Worm (Caenorhabditis elegans) whole organism, L1 larva: ENCODE data around the gene npax-1.

Source experiments
- alr-1 ChIP-seq: fragments of 200-800 bp; sonication (Bioruptor generic); optimal IDR thresholded peaks from 2 replicates; lab custom pipeline; 2018; ENCODE audit warnings: borderline replicate concordance, mild to moderate bottlenecking, missing genetic modification characterization, missing compliant biosample characterization
- fos-1 ChIP-seq: fragments of 150-350 bp; optimal IDR thresholded peaks from 2 replicates; lab custom pipeline; 2014; ENCODE audit warnings: missing biosample characterization, missing genetic modification characterization
- lin-35 ChIP-seq, 2 experiments: fragments of 150-350 bp; optimal IDR thresholded peaks; 2 replicates each; lab custom pipeline; 2014; ENCODE audit warnings: missing biosample characterization in 2 of 2, missing genetic modification characterization in 2 of 2, missing genetic modification reagents in 2 of 2
- lsy-2 ChIP-seq, 2 experiments: fragments of 150-350 bp; optimal IDR thresholded peaks; 2 replicates each; lab custom pipeline; 2014; ENCODE audit warnings: missing biosample characterization in 2 of 2, missing genetic modification characterization in 2 of 2
- mdl-1 ChIP-seq, 2 experiments: fragments of 150-350 bp; optimal IDR thresholded peaks; 2 replicates each; lab custom pipeline; 2014 to 2017; ENCODE audit warnings: missing biosample characterization in 2 of 2, missing genetic modification characterization in 2 of 2, inconsistent platforms in 1 of 2
- nhr-11 ChIP-seq: fragments of 150-350 bp; optimal IDR thresholded peaks from 2 replicates; lab custom pipeline; 2014; ENCODE audit warnings: missing biosample characterization, missing genetic modification characterization
- nhr-19 ChIP-seq: fragments of 200-800 bp; sonication (Bioruptor generic); conservative IDR thresholded peaks from 2 replicates; pipeline ENCODE4 v1.3.6; 2022; ENCODE audit warnings: missing genetic modification characterization, missing compliant biosample characterization
- nhr-237 ChIP-seq: fragments of 150-350 bp; optimal IDR thresholded peaks from 2 replicates; lab custom pipeline; 2014; ENCODE audit warnings: missing biosample characterization, missing genetic modification characterization
- nhr-28 ChIP-seq: fragments of 150-350 bp; optimal IDR thresholded peaks from 2 replicates; lab custom pipeline; 2014; ENCODE audit warnings: missing biosample characterization, missing genetic modification characterization
- nhr-71 ChIP-seq: sonication (generic microtip); optimal IDR thresholded peaks from 2 replicates; lab custom pipeline; 2016; ENCODE audit warnings: mild to moderate bottlenecking, missing genetic modification characterization, moderate library complexity, missing compliant biosample characterization
- nhr-77 ChIP-seq: fragments of 150-350 bp; optimal IDR thresholded peaks from 2 replicates; lab custom pipeline; 2014; ENCODE audit warnings: missing biosample characterization, missing genetic modification characterization
- skn-1 ChIP-seq: fragments of 150-350 bp; optimal IDR thresholded peaks from 2 replicates; lab custom pipeline; 2014; ENCODE audit warnings: missing biosample characterization, missing genetic modification characterization

- no peak for TF ChIP-seq nhr-19 (GFP tag; lab: Robert Waterston, UW)
- no peak for TF ChIP-seq nhr-28 (tag; lab: Kevin White, UChicago)
- no peak for TF ChIP-seq nhr-71 (tag; lab: Kevin White, UChicago)
- TF ChIP-seq lin-35 (GFP tag; optimal IDR thresholded peaks at IDR 0.05; lab: Kevin White, UChicago): no peak
- TF ChIP-seq fos-1 (tag; lab: Kevin White, UChicago): no peak
- TF ChIP-seq nhr-11: no peak
- TF ChIP-seq nhr-77: no peak
- no peak for TF ChIP-seq nhr-237 (tag; lab: Kevin White, UChicago)
- no peak for TF ChIP-seq lsy-2 (tag; optimal IDR thresholded peaks at IDR 0.05; lab: Kevin White, UChicago)
- TF ChIP-seq skn-1 (tag; lab: Kevin White, UChicago): no peak
- TF ChIP-seq mdl-1 (tag; optimal IDR thresholded peaks at IDR 0.05; lab: Kevin White, UChicago): no peak
- no peak for TF ChIP-seq alr-1 (tag; lab: Kevin White, UChicago)
Observed at ce11 chrII:7305558-7305957, 25.6 kb downstream of the npax-1 start, which contains the start of gene brf-1.
